Worm (Caenorhabditis elegans): ENCODE data around the gene tnt-4.

The tnt-4 gene

DNA sequence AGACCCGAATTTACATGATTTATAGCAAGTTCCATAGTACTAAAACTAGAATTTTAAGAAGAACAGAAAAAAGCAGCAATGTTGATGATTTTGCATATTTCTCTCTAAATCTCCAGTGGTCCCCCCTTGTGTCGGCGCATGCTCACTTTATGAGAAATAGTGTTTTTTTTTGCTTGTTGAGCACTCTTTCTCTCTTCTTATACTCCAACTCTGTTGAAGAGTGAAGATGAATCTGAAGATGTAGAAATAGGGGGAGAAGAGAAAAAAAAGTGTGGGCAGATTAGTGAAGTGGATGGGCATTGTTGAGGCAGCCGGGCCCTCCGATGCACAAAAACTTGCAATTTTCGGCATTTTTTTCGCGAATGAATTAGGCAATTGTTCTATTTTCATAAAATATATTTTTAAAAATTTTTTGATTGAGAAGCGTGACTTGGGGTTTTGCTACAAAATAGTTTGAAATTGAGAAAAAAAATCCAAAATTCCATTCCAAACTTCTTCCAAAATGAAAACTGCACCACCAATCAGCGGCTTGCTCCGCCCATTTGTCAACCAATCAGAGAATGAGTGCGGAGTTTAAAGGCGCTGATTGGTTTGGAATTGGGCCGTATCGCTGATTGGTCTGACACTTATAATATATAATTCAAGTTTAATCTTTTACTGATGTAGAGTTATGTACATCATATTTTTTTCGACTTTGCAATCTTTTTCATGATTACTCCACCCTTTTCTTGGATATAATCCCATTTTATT, 52.1 kb downstream of the tnt-4 start:
- TF ChIP-seq egl-43 (GFP tag; IDR thresholded peaks at IDR 0.05) (no peak), nhr-48 (tag; optimal IDR thresholded peaks at IDR 0.05) (no peak), ceh-44 (GFP tag; IDR thresholded peaks at IDR 0.05) (no peak), php-3 (GFP tag; IDR thresholded peaks at IDR 0.05) (no peak), tra-1 (GFP tag; IDR thresholded peaks at IDR 0.05) (no peak), aha-1 (tag) (peak; percentile 81), zfp-2 (tag; optimal IDR thresholded peaks at IDR 0.05) (no peak), lir-3 (tag; optimal IDR thresholded peaks at IDR 0.05) (no peak), Y48G9A.11 (GFP tag; IDR thresholded peaks at IDR 0.05) (no peak), F49E8.2 (tag; optimal IDR thresholded peaks at IDR 0.05; ENCODE audit: borderline replicate concordance) (no peak), nhr-237 (tag; optimal IDR thresholded peaks at IDR 0.05) (no peak), spr-1 (tag; optimal IDR thresholded peaks at IDR 0.05) (no peak), pha-4 (GFP tag; IDR thresholded peaks at IDR 0.05) (no peak), pha-4 (tag; optimal IDR thresholded peaks at IDR 0.05) (no peak), lsy-2 (tag; optimal IDR thresholded peaks at IDR 0.05) (no peak), fkh-10 (GFP tag; optimal IDR thresholded peaks at IDR 0.05) (peak; percentile 63)
